Worm (Caenorhabditis elegans) whole organism, L1 larva: Measurements from ENCODE around the gene srh-218.

Experiments used
- ama-1 ChIP-seq: fragments of 150-350 bp; optimal IDR thresholded peaks from 2 replicates; lab custom pipeline; 2014
- blmp-1 ChIP-seq: fragments of 150-350 bp; optimal IDR thresholded peaks from 2 replicates; lab custom pipeline; 2014; ENCODE audit warnings: missing biosample characterization, missing genetic modification characterization
- egl-27 ChIP-seq, 2 experiments: fragments of 150-350 bp in 1 of 2; sonication (generic microtip); optimal IDR thresholded peaks; 3 replicates each; lab custom pipeline; 2017 to 2018; ENCODE audit warnings: missing biosample characterization in 2 of 2, missing genetic modification characterization in 2 of 2, missing genetic modification reagents in 2 of 2
- fos-1 ChIP-seq: fragments of 150-350 bp; optimal IDR thresholded peaks from 2 replicates; lab custom pipeline; 2014; ENCODE audit warnings: missing biosample characterization, missing genetic modification characterization
- hlh-17 ChIP-seq: fragments of 200-800 bp; sonication (Bioruptor generic); optimal IDR thresholded peaks from 2 replicates; lab custom pipeline; 2018; ENCODE audit warnings: missing genetic modification characterization, mild to moderate bottlenecking, missing compliant biosample characterization, moderate library complexity, borderline replicate concordance
- hpl-2 ChIP-seq: fragments of 150-350 bp; optimal IDR thresholded peaks from 2 replicates; lab custom pipeline; 2014; ENCODE audit warnings: missing biosample characterization, missing genetic modification reagents, missing genetic modification characterization
- lin-35 ChIP-seq, 2 experiments: fragments of 150-350 bp; optimal IDR thresholded peaks; 2 replicates each; lab custom pipeline; 2014; ENCODE audit warnings: missing biosample characterization in 2 of 2, missing genetic modification characterization in 2 of 2, missing genetic modification reagents in 2 of 2
- lir-3 ChIP-seq: sonication (generic microtip); optimal IDR thresholded peaks from 2 replicates; lab custom pipeline; 2016; ENCODE audit warnings: mild to moderate bottlenecking, missing genetic modification characterization, moderate library complexity, missing compliant biosample characterization; ENCODE audit not compliant: poor library complexity
- nhr-12 ChIP-seq: sonication (generic microtip); optimal IDR thresholded peaks from 2 replicates; lab custom pipeline; 2017; ENCODE audit warnings: missing biosample characterization, missing genetic modification characterization
- nhr-77 ChIP-seq: fragments of 150-350 bp; optimal IDR thresholded peaks from 2 replicates; lab custom pipeline; 2014; ENCODE audit warnings: missing biosample characterization, missing genetic modification characterization
- sox-4 ChIP-seq: sonication (generic microtip); optimal IDR thresholded peaks from 2 replicates; lab custom pipeline; 2016; ENCODE audit warnings: missing genetic modification characterization, missing compliant biosample characterization
- unc-62 ChIP-seq: fragments of 150-350 bp; optimal IDR thresholded peaks from 2 replicates; lab custom pipeline; 2014; ENCODE audit warnings: missing biosample characterization, missing genetic modification reagents, missing genetic modification characterization
- unc-98 ChIP-seq: fragments of 200-800 bp; sonication (Bioruptor generic); IDR thresholded peaks from 2 replicates; pipeline ENCODE4 v1.3.6; 2022; ENCODE audit warnings: missing genetic modification characterization, missing compliant biosample characterization

DNA sequence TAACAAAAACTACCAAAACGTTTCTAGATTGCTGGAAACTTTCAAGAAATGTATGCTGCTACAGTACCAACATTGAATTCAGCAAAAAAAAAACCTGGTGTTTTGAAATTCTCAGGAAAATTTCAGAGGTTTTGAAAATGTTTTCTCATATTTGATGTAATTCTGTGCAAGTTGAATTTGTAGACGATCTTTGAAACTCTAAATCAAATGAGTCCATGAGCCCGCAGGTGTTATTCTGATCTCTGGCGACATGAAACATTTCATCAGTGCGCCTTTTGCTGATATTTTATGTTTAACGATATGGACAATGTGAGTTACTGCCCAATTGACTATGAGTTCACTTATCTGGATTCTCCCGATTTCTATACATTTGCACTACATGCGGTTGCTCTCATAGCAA lies at the start of gene srh-218:
- TF ChIP-seq egl-27 (tag; optimal IDR thresholded peaks at IDR 0.05; lab: Kevin White, UChicago), result no peak
- no peak for TF ChIP-seq nhr-77
- TF ChIP-seq lir-3 (tag; lab: Kevin White, UChicago), result no peak
- no peak for TF ChIP-seq nhr-12 (tag; lab: Kevin White, UChicago)
- TF ChIP-seq hpl-2 (GFP tag; lab: Kevin White, UChicago), result no peak
- no peak for TF ChIP-seq blmp-1 (tag; lab: Kevin White, UChicago)
- TF ChIP-seq lin-35 (GFP tag; optimal IDR thresholded peaks at IDR 0.05; lab: Kevin White, UChicago), result no peak
- TF ChIP-seq unc-98 (GFP tag; lab: Robert Waterston, UW), result no peak
- TF ChIP-seq fos-1 (tag; lab: Kevin White, UChicago), result no peak
- TF ChIP-seq sox-4, result no peak
- no peak for TF ChIP-seq ama-1 (lab: Kevin White, UChicago)
- no peak for TF ChIP-seq hlh-17 (GFP tag; lab: Kevin White, UChicago)
- TF ChIP-seq unc-62, result no peak
